Worm (Caenorhabditis elegans): ENCODE results near the gene skr-19.

Gene skr-19

DNA sequence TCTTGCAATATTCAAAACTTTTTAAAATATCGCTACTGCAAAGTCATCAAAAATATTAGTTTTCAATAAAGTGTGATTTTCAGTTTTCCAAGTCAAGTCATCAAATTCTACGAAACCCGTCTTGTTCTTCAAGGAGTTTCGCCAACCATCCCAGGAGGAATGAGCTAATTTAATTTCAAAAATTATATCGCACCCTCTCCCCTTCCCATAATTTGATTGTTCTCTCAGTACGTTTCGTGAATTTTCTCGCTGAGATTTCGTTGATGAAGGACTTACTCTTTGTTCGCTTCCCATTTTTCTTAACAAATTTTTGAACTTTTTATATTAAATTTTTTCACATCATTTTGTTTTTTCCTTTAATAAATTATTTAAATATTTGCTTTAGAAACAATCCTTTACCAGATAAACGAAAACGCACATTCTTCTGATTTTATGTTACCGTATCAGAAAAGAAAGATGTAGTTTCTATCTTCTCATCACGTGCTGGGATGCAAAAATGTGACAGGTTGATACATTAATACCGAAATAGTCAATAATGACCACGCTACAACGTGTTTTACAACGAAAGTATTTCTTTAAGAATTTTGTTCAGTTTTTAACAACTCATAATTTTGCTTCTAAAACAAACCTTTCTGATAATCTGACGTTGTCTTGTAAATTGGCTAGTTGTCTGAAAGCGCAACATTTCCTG, 22.3 kb upstream of the skr-19 start:
- TF ChIP-seq sma-9 (GFP tag; optimal IDR thresholded peaks at IDR 0.05) (peak; percentile 48), sma-9 (tag; optimal IDR thresholded peaks at IDR 0.05) (no peak), nhr-21 (tag; optimal IDR thresholded peaks at IDR 0.05) (peak; percentile 48), nhr-25 (tag; optimal IDR thresholded peaks at IDR 0.05) (peak; percentile 59), gmeb-1 (tag; optimal IDR thresholded peaks at IDR 0.05) (no peak)

DNA sequence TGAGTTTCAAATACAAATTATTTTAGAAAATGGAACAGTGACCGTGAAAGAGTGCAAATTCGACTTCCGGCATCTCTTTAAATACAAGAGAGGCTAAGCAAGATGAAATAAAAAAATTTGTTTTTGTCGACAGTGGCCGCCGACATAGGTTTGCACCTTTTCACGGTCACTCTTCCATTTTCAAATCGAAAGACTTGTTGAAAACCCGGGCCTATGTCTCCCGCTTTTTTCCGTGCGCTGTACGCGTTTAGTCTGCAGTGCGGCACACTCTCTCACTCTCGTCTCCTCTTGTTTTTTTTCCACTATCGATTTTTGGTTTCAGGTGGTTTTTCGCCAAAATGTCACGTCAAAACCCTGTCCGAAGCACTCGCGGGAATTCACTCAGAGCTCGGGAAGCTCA, 20.6 kb upstream of the skr-19 start, which contains the start of gene hpl-1:
Gene hpl-1 (plus strand): TSS at position 301 of the 400 bp plus-strand sequence.
- TF ChIP-seq fos-1 (tag; optimal IDR thresholded peaks at IDR 0.05) (no peak), dmd-4 (tag; optimal IDR thresholded peaks at IDR 0.05) (no peak), lin-11 (tag; optimal IDR thresholded peaks at IDR 0.05) (peak; percentile 25)

DNA sequence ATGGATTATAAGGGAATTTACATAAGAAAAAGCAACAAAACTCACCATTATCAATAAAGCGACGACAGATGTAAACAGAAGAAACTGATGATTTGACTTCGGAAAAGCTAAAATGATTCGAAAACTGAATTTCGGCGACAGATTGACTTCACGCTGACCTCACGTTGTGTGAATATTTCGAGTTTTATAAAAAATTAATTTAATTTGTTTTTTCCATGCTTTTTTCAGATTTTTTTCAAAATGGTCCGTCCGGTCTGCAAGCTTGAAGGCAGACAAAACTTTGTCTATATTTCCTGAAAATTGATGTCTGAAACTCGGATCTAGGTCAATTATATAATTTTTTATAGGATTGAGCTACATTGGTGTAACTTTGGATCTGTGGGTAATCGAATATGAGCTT, 17.7 kb upstream of the skr-19 start, which contains the start of gene K08H2.5:
Gene K08H2.5 (minus strand): TSS at position 101 of the 400 bp plus-strand sequence.
- TF ChIP-seq lin-39 (tag; optimal IDR thresholded peaks at IDR 0.05) = no peak
- TF ChIP-seq peb-1 (tag; optimal IDR thresholded peaks at IDR 0.05) = no peak
- TF ChIP-seq nhr-10 (tag; optimal IDR thresholded peaks at IDR 0.05) = no peak
- TF ChIP-seq gmeb-1 (tag; optimal IDR thresholded peaks at IDR 0.05) = no peak
- TF ChIP-seq lin-11 (tag; optimal IDR thresholded peaks at IDR 0.05) = no peak
- TF ChIP-seq elt-1 (tag; optimal IDR thresholded peaks at IDR 0.05) = no peak
- TF ChIP-seq nhr-237 (tag; optimal IDR thresholded peaks at IDR 0.05) = no peak
- TF ChIP-seq C34F6.9 (tag; optimal IDR thresholded peaks at IDR 0.05) = no peak
- TF ChIP-seq lsy-2 (tag; optimal IDR thresholded peaks at IDR 0.05) = no peak
- no peak for TF ChIP-seq mdl-1 (tag; optimal IDR thresholded peaks at IDR 0.05)
- TF ChIP-seq blmp-1 (tag; optimal IDR thresholded peaks at IDR 0.05; ENCODE audit: insufficient read depth) = no peak

DNA sequence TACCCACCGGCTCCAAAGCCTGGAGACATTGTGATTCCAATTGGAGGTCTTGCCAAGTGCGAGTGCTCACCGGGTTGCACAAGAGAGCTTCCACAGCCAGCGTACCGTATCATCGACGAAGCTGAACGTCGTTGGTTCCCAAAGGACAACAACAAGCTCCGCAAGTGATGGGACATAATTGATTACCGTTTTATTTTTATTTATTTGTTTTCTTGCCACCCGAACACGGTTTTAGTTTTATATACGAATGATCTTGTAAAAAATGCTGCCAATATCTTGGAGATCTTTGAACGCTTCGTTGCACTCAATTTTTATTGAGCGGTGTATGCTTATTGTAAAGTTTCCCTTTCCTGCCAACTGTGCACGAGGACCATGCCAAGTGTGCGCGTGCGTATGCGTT, 13.7 kb upstream of the skr-19 start, which contains the start of gene K08H2.4:
Gene K08H2.4 (plus strand): TSS at position 301 of the 400 bp plus-strand sequence.
- TF ChIP-seq nhr-237 (tag; optimal IDR thresholded peaks at IDR 0.05) (no peak), nhr-12 (tag; optimal IDR thresholded peaks at IDR 0.05) (no peak), skn-1 (tag; optimal IDR thresholded peaks at IDR 0.05) (no peak), egl-27 (tag; optimal IDR thresholded peaks at IDR 0.05) (no peak), lin-39 (tag; optimal IDR thresholded peaks at IDR 0.05) (no peak), zag-1 (tag; optimal IDR thresholded peaks at IDR 0.05) (no peak), F13H6.1 (tag; optimal IDR thresholded peaks at IDR 0.05) (no peak), unc-39 (tag; optimal IDR thresholded peaks at IDR 0.05) (no peak)

DNA sequence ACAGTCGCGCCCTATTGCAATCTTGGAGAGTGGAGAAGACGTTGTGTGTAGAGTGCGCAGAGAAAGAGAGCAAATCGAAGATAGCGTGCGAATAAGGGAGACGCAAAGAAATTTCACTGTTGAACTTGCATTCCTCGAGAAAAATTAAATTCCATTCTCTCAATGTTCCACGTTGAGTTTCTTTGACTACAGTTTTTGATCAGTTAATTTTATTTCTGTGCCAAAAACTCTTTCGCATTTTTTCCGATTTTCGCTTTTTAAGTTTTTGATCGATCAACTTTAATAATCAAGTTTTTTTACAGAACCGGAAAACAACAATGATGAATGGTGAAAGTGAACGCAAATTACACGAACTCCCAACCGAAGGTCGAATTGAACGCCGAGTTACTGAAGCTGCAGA, 12.6 kb upstream of the skr-19 start, which contains the start of gene K08H2.3:
Gene K08H2.3 (plus strand): TSS at position 301 of the 400 bp plus-strand sequence.
- TF ChIP-seq F13H6.1 (tag; optimal IDR thresholded peaks at IDR 0.05) (no peak), alr-1 (tag; optimal IDR thresholded peaks at IDR 0.05) (no peak), blmp-1 (tag; optimal IDR thresholded peaks at IDR 0.05; ENCODE audit: insufficient read depth) (no peak), unc-62 (GFP tag; optimal IDR thresholded peaks at IDR 0.05) (no peak), lin-39 (tag; optimal IDR thresholded peaks at IDR 0.05) (no peak), unc-39 (tag; optimal IDR thresholded peaks at IDR 0.05) (no peak), crh-2 (tag; optimal IDR thresholded peaks at IDR 0.05) (no peak), ama-1 (optimal IDR thresholded peaks at IDR 0.05) (no peak), C34F6.9 (tag; optimal IDR thresholded peaks at IDR 0.05) (no peak), nhr-12 (tag; optimal IDR thresholded peaks at IDR 0.05) (no peak), aly-2 (tag; optimal IDR thresholded peaks at IDR 0.05) (no peak), nhr-237 (tag; optimal IDR thresholded peaks at IDR 0.05) (no peak), ztf-1 (GFP tag; conservative IDR thresholded peaks at IDR 0.05) (no peak), ztf-11 (tag; optimal IDR thresholded peaks at IDR 0.05) (no peak), gmeb-1 (tag; optimal IDR thresholded peaks at IDR 0.05) (no peak), elt-1 (tag; optimal IDR thresholded peaks at IDR 0.05) (no peak)

DNA sequence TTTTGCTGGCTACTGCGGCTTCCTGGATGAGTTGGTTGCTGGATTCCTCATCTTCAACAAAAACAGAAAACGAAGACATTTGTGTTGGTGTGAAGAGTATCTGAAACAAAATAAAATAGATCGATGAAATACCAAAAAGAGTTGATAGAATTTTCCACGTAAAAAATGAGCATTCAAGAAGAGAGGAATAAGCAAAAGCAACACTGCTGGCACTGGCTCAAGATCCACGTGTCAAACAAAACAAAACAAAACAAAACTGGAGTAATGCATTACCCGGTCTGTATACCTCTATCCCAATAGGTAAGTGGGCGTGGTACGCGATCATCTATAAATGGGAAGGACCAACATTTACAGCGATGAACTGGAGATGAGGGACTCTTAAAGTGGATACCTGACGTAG, 10.4 kb upstream of the skr-19 start, which contains the start of gene K08H2.2:
Gene K08H2.2 (minus strand): TSS at position 101 of the 400 bp plus-strand sequence.
- TF ChIP-seq skn-1 (tag; optimal IDR thresholded peaks at IDR 0.05) (no peak), unc-55 (GFP tag; optimal IDR thresholded peaks at IDR 0.05) (no peak), nhr-77 (tag; optimal IDR thresholded peaks at IDR 0.05) (no peak), sma-9 (GFP tag; optimal IDR thresholded peaks at IDR 0.05) (no peak), sma-9 (tag; optimal IDR thresholded peaks at IDR 0.05) (no peak), nhr-12 (tag; optimal IDR thresholded peaks at IDR 0.05) (no peak), ztf-11 (tag; optimal IDR thresholded peaks at IDR 0.05) (no peak)
